Fruit fly (Drosophila melanogaster) whole organism, embryonic: ENCODE data around the gene synr.

Experiments used
- Asciz ChIP-seq: fragments of 200-800 bp; sonication (Bioruptor generic); optimal IDR thresholded peaks from 2 replicates; lab custom pipeline; 2017; ENCODE audit warnings: missing biosample characterization, mild to moderate bottlenecking, missing genetic modification characterization, missing genetic modification reagents
- Bdp1 ChIP-seq: fragments of 200-800 bp; sonication (Bioruptor generic); optimal IDR thresholded peaks from 3 replicates; lab custom pipeline; 2016; ENCODE audit warnings: missing biosample characterization, missing genetic modification characterization
- Blimp-1 ChIP-seq: fragments of 200-800 bp; sonication (Bioruptor generic); optimal IDR thresholded peaks from 3 replicates; lab custom pipeline; 2018; ENCODE audit warnings: missing biosample characterization, missing genetic modification characterization, mild to moderate bottlenecking, moderate library complexity, missing genetic modification reagents
- CG1024 ChIP-seq: fragments of 200-800 bp; sonication (Bioruptor generic); IDR thresholded peaks from 2 replicates; pipeline ENCODE4 v1.3.6; 2022; ENCODE audit warnings: missing biosample characterization, missing genetic modification characterization
- CG11247 ChIP-seq: fragments of 200-800 bp; sonication (Bioruptor generic); IDR thresholded peaks from 2 replicates; pipeline ENCODE4 v1.3.6; 2022; ENCODE audit warnings: missing biosample characterization, missing genetic modification characterization
- CG11456 ChIP-seq: fragments of 200-800 bp; sonication (Bioruptor generic); IDR thresholded peaks from 3 replicates; pipeline ENCODE4 v1.3.6; 2022; ENCODE audit warnings: missing biosample characterization, missing genetic modification characterization
- CG11504 ChIP-seq: fragments of 200-800 bp; sonication (Bioruptor generic); optimal IDR thresholded peaks from 3 replicates; lab custom pipeline; 2019; ENCODE audit warnings: missing biosample characterization, mild to moderate bottlenecking, missing genetic modification characterization, moderate library complexity
- CG11723 ChIP-seq: fragments of 200-800 bp; sonication (Bioruptor generic); optimal IDR thresholded peaks from 2 replicates; lab custom pipeline; 2017; ENCODE audit warnings: missing biosample characterization, mild to moderate bottlenecking, missing genetic modification characterization
- CG12104 ChIP-seq: fragments of 200-800 bp; sonication (Bioruptor generic); optimal IDR thresholded peaks from 3 replicates; lab custom pipeline; 2016; ENCODE audit warnings: missing biosample characterization, missing genetic modification characterization
- CG14667 ChIP-seq: fragments of 200-800 bp; sonication (Bioruptor generic); IDR thresholded peaks from 2 replicates; pipeline ENCODE4 v1.3.6; 2022; ENCODE audit warnings: missing biosample characterization, missing genetic modification characterization
- CG14710 ChIP-seq: fragments of 200-800 bp; sonication (Bioruptor generic); optimal IDR thresholded peaks from 3 replicates; lab custom pipeline; 2019; ENCODE audit warnings: missing biosample characterization, mild to moderate bottlenecking, missing genetic modification characterization, moderate library complexity
- CG17186 ChIP-seq: fragments of 200-800 bp; sonication (Bioruptor generic); optimal IDR thresholded peaks from 3 replicates; lab custom pipeline; 2017; ENCODE audit warnings: missing biosample characterization, missing genetic modification reagents, missing genetic modification characterization
- CG17359 ChIP-seq: fragments of 200-800 bp; sonication (Bioruptor generic); optimal IDR thresholded peaks from 3 replicates; lab custom pipeline; 2018; ENCODE audit warnings: missing biosample characterization, mild to moderate bottlenecking, missing genetic modification characterization, moderate library complexity
- CG17361 ChIP-seq: fragments of 200-800 bp; sonication (Bioruptor generic); IDR thresholded peaks from 3 replicates; pipeline ENCODE4 v1.3.6; 2022; ENCODE audit warnings: missing biosample characterization, missing genetic modification characterization
- CG17568 ChIP-seq: fragments of 200-800 bp; sonication (Bioruptor generic); optimal IDR thresholded peaks from 2 replicates; lab custom pipeline; 2018; ENCODE audit warnings: missing biosample characterization, mild to moderate bottlenecking, missing genetic modification characterization, moderate library complexity
- CG2120 ChIP-seq: fragments of 200-800 bp; sonication (Bioruptor generic); optimal IDR thresholded peaks from 3 replicates; lab custom pipeline; 2016; ENCODE audit warnings: missing biosample characterization, missing genetic modification characterization
- CG2678 ChIP-seq: fragments of 200-800 bp; sonication (Bioruptor generic); optimal IDR thresholded peaks from 3 replicates; lab custom pipeline; 2019; ENCODE audit warnings: missing biosample characterization, mild to moderate bottlenecking, missing genetic modification characterization, moderate library complexity
- CG2712 ChIP-seq: fragments of 200-800 bp; optimal IDR thresholded peaks from 3 replicates; lab custom pipeline; 2019; ENCODE audit warnings: missing biosample characterization, mild to moderate bottlenecking, missing genetic modification characterization, moderate library complexity
- CG3281 ChIP-seq: fragments of 200-800 bp; sonication (Bioruptor generic); optimal IDR thresholded peaks from 3 replicates; lab custom pipeline; 2017; ENCODE audit warnings: missing biosample characterization, mild to moderate bottlenecking, missing genetic modification characterization
- CG7839 ChIP-seq: fragments of 200-800 bp; sonication (Bioruptor generic); optimal IDR thresholded peaks from 3 replicates; lab custom pipeline; 2018; ENCODE audit warnings: missing biosample characterization, mild to moderate bottlenecking, missing genetic modification characterization, moderate library complexity
- CG8089 ChIP-seq: fragments of 200-800 bp; sonication (Bioruptor generic); optimal IDR thresholded peaks from 3 replicates; lab custom pipeline; 2016; ENCODE audit warnings: missing biosample characterization, missing genetic modification characterization
- Deaf1 ChIP-seq: fragments of 200-800 bp; optimal IDR thresholded peaks from 3 replicates; lab custom pipeline; 2019; ENCODE audit warnings: missing biosample characterization, mild to moderate bottlenecking, missing genetic modification characterization, moderate library complexity
- Dip2 ChIP-seq: fragments of 200-800 bp; sonication (Bioruptor generic); IDR thresholded peaks from 2 replicates; pipeline ENCODE4 v1.3.6; 2022; ENCODE audit warnings: missing biosample characterization, missing genetic modification characterization
- Hr39 ChIP-seq: fragments of >200 bp; optimal IDR thresholded peaks from 2 replicates; lab custom pipeline; 2017
- Hr78 ChIP-seq, 2 experiments: fragments of 200-800 bp in 1 of 2; fragments of >200 bp in 1 of 2; sonication (Bioruptor generic) in 1 of 2; optimal IDR thresholded peaks; 2 replicates each; lab custom pipeline; 2017 to 2019; ENCODE audit warnings: missing biosample characterization in 2 of 2, missing genetic modification characterization in 2 of 2, mild to moderate bottlenecking in 1 of 2, moderate library complexity in 1 of 2
- Oaz ChIP-seq: fragments of 200-800 bp; sonication (Bioruptor generic); IDR thresholded peaks from 2 replicates; pipeline ENCODE4 v1.3.6; 2022; ENCODE audit warnings: missing biosample characterization, missing genetic modification characterization
- al ChIP-seq: fragments of 200-800 bp; sonication (Bioruptor generic); IDR thresholded peaks from 2 replicates; pipeline ENCODE4 v1.3.6; 2022; ENCODE audit warnings: missing biosample characterization, missing genetic modification characterization
- aop ChIP-seq: fragments of 200-800 bp; sonication (Bioruptor generic); IDR thresholded peaks from 2 replicates; pipeline ENCODE4 v1.3.6; 2022; ENCODE audit warnings: missing biosample characterization, missing genetic modification characterization
- bigmax ChIP-seq: fragments of 200-800 bp; sonication (Bioruptor generic); optimal IDR thresholded peaks from 2 replicates; lab custom pipeline; 2018; ENCODE audit warnings: missing biosample characterization, mild to moderate bottlenecking, missing genetic modification characterization
- ci ChIP-seq: fragments of 200-800 bp; sonication (Bioruptor generic); IDR thresholded peaks from 3 replicates; pipeline ENCODE4 v1.3.6; 2022; ENCODE audit warnings: missing biosample characterization, missing genetic modification characterization
- crp ChIP-seq, 2 experiments: fragments of 200-800 bp; sonication (Bioruptor generic); optimal IDR thresholded peaks; 2 replicates in 1 of 2; 3 replicates in 1 of 2; lab custom pipeline; 2017; ENCODE audit warnings: missing biosample characterization in 2 of 2, missing genetic modification characterization in 2 of 2, mild to moderate bottlenecking in 1 of 2, moderate library complexity in 1 of 2
- dimm ChIP-seq: fragments of 200-800 bp; sonication (Bioruptor generic); IDR thresholded peaks from 2 replicates; pipeline ENCODE4 v1.3.6; 2022; ENCODE audit warnings: missing biosample characterization, missing genetic modification characterization
- disco-r ChIP-seq: fragments of 200-800 bp; sonication (Bioruptor generic); optimal IDR thresholded peaks from 2 replicates; lab custom pipeline; 2016; ENCODE audit warnings: missing biosample characterization, missing genetic modification characterization
- fd96Cb ChIP-seq: fragments of 200-800 bp; sonication (Bioruptor generic); optimal IDR thresholded peaks from 2 replicates; lab custom pipeline; 2018; ENCODE audit warnings: missing biosample characterization, mild to moderate bottlenecking, missing genetic modification characterization, moderate library complexity
- gem ChIP-seq: fragments of 200-800 bp; sonication (Bioruptor generic); optimal IDR thresholded peaks from 2 replicates; lab custom pipeline; 2019; ENCODE audit warnings: missing biosample characterization, mild to moderate bottlenecking, missing genetic modification characterization, moderate library complexity
- gro ChIP-seq: fragments of 200-800 bp; sonication (Bioruptor generic); optimal IDR thresholded peaks from 2 replicates; lab custom pipeline; 2016; ENCODE audit warnings: missing biosample characterization, missing genetic modification characterization
- insv ChIP-seq, 2 experiments: fragments of 200-800 bp; sonication (Bioruptor generic); optimal IDR thresholded peaks; 3 replicates each; lab custom pipeline; 2016 to 2018; ENCODE audit warnings: missing biosample characterization in 2 of 2, missing genetic modification characterization in 2 of 2
- knrl ChIP-seq: fragments of 200-800 bp; sonication (Bioruptor generic); IDR thresholded peaks from 3 replicates; pipeline ENCODE4 v1.3.6; 2022; ENCODE audit warnings: missing biosample characterization, missing genetic modification characterization; ENCODE audit not compliant: partially characterized antibody
- lab ChIP-seq: fragments of 200-800 bp; sonication (Bioruptor generic); optimal IDR thresholded peaks from 3 replicates; lab custom pipeline; 2017; ENCODE audit warnings: missing biosample characterization, missing genetic modification characterization, mild to moderate bottlenecking, moderate library complexity, missing genetic modification reagents
- nau ChIP-seq: fragments of 200-800 bp; sonication (Bioruptor generic); optimal IDR thresholded peaks from 3 replicates; lab custom pipeline; 2017; ENCODE audit warnings: missing biosample characterization, mild to moderate bottlenecking, missing genetic modification characterization, missing genetic modification reagents
- p53 ChIP-seq: fragments of 200-800 bp; sonication (Bioruptor generic); optimal IDR thresholded peaks from 2 replicates; lab custom pipeline; 2016; ENCODE audit warnings: missing biosample characterization, missing genetic modification characterization
- phol ChIP-seq: fragments of 200-800 bp; sonication (Bioruptor generic); optimal IDR thresholded peaks from 3 replicates; lab custom pipeline; 2018; ENCODE audit warnings: missing biosample characterization, mild to moderate bottlenecking, missing genetic modification characterization, moderate library complexity
- pita ChIP-seq: fragments of 200-800 bp; sonication (Bioruptor generic); optimal IDR thresholded peaks from 2 replicates; lab custom pipeline; 2017; ENCODE audit warnings: missing biosample characterization, mild to moderate bottlenecking, missing genetic modification characterization
- pnt ChIP-seq: fragments of 200-800 bp; sonication (Bioruptor generic); optimal IDR thresholded peaks from 3 replicates; lab custom pipeline; 2016; ENCODE audit warnings: missing biosample characterization, missing genetic modification characterization
- slou ChIP-seq: fragments of 200-800 bp; sonication (Bioruptor generic); optimal IDR thresholded peaks from 3 replicates; lab custom pipeline; 2016; ENCODE audit warnings: missing biosample characterization, missing genetic modification characterization
- slp2 ChIP-seq: fragments of 200-800 bp; sonication (Bioruptor generic); optimal IDR thresholded peaks from 2 replicates; lab custom pipeline; 2016; ENCODE audit warnings: missing biosample characterization, missing genetic modification characterization
- tup ChIP-seq: fragments of 200-800 bp; sonication (Bioruptor generic); optimal IDR thresholded peaks from 2 replicates; lab custom pipeline; 2016; ENCODE audit warnings: missing biosample characterization, mild to moderate bottlenecking, missing genetic modification characterization, moderate library complexity
- unpg ChIP-seq: fragments of 200-800 bp; sonication (Bioruptor generic); optimal IDR thresholded peaks from 3 replicates; lab custom pipeline; 2018; ENCODE audit warnings: missing biosample characterization, mild to moderate bottlenecking, missing genetic modification characterization, moderate library complexity
- wdn ChIP-seq: fragments of 200-800 bp; sonication (Bioruptor generic); IDR thresholded peaks from 2 replicates; pipeline ENCODE4 v1.3.6; 2022; ENCODE audit warnings: missing biosample characterization, missing genetic modification characterization
- z ChIP-seq: fragments of 200-800 bp; sonication (Bioruptor generic); IDR thresholded peaks from 3 replicates; pipeline ENCODE4 v1.3.6; 2022; ENCODE audit warnings: missing biosample characterization, missing genetic modification characterization

Gene synr

DNA sequence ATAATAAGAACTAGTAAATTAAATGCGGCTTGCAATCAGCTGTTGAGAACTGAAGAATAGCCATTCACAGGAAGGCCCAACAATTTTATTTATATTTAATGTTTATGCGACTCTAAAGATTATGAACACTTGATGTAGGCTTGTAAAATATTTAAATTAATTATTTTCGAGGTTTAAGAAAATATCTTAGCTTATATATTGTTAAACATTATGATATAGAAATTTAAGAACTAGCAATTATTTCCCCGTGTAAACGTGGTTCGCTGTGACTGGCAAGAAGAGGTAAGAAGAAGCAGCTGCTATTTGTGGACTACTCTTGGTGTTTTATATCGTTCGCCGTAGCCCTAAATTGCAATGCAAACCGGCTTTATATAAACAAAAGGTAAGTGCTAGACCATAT, 2.8 kb downstream of the synr start, which contains the start of the genes mRpL24 and betaggt-I (continued):
- no peak for TF ChIP-seq Hr78 (GFP tag; optimal IDR thresholded peaks at IDR 0.05; lab: Kevin White, UChicago)
- TF ChIP-seq aop (GFP tag; lab: Robert Waterston, UW), result peak; percentile 87
- TF ChIP-seq pnt (GFP tag; lab: Kevin White, UChicago), result peak; percentile 72
- peak; percentile 81 for TF ChIP-seq Deaf1 (tag; lab: Kevin White, UChicago)
- peak; percentile 94 for TF ChIP-seq Blimp-1
- TF ChIP-seq knrl (GFP tag; lab: Robert Waterston, UW), result no peak; the same call in 2 of the 3 replicates
- TF ChIP-seq gem (tag; lab: Kevin White, UChicago), result peak; percentile 99
- peak; percentile 96 for TF ChIP-seq CG14710 (tag; lab: Kevin White, UChicago)
- TF ChIP-seq CG11504 (tag; lab: Kevin White, UChicago), result peak; percentile 95
- peak; percentile 93 for TF ChIP-seq CG11247 (GFP tag; lab: Robert Waterston, UW)
- no peak for TF ChIP-seq pita (GFP tag; lab: Kevin White, UChicago)
- peak; percentile 95 for TF ChIP-seq Oaz
- TF ChIP-seq lab, result peak; percentile 97
- peak; percentile 94 for TF ChIP-seq wdn (GFP tag; lab: Robert Waterston, UW)
- peak; percentile 94 for TF ChIP-seq CG11456 (GFP tag; lab: Robert Waterston, UW)
- TF ChIP-seq disco-r (GFP tag; lab: Kevin White, UChicago), result peak; percentile 53
- TF ChIP-seq Hr39 (lab: Kevin White, UChicago), result no peak
- TF ChIP-seq CG12104, result peak; percentile 94
- TF ChIP-seq nau (GFP tag; lab: Kevin White, UChicago), result no peak
- no peak for TF ChIP-seq gro (GFP tag; lab: Kevin White, UChicago)
- no peak for TF ChIP-seq CG11723
- TF ChIP-seq CG17359 (tag; lab: Kevin White, UChicago), result peak; percentile 97
- peak; percentile 96 for TF ChIP-seq CG2120 (GFP tag; lab: Kevin White, UChicago)
- TF ChIP-seq CG7839 (tag; lab: Kevin White, UChicago), result peak; percentile 97
- TF ChIP-seq tup, result peak; percentile 75
- peak; percentile 98 for TF ChIP-seq ci (GFP tag; lab: Robert Waterston, UW)
- peak; percentile 95 for TF ChIP-seq CG3281 (GFP tag; lab: Kevin White, UChicago)
- TF ChIP-seq CG2678 (tag; lab: Kevin White, UChicago), result peak; percentile 98
- TF ChIP-seq phol, result peak; percentile 98
- no peak for TF ChIP-seq bigmax (GFP tag; lab: Kevin White, UChicago)
- TF ChIP-seq CG17186 (GFP tag; lab: Kevin White, UChicago), result peak; percentile 36
- TF ChIP-seq fd96Cb (tag; lab: Kevin White, UChicago), result peak; percentile 94
- TF ChIP-seq CG2712 (tag; lab: Kevin White, UChicago), result peak; percentile 98
- TF ChIP-seq insv (GFP tag; optimal IDR thresholded peaks at IDR 0.05; lab: Kevin White, UChicago), result peak in 1 of 2 experiments; percentile 73
- peak; percentile 98 for TF ChIP-seq CG17361 (GFP tag; lab: Robert Waterston, UW)
- peak; percentile 68 for TF ChIP-seq slp2 (GFP tag; lab: Kevin White, UChicago)
- TF ChIP-seq CG17568 (GFP tag; lab: Kevin White, UChicago), result no peak
- TF ChIP-seq slou (GFP tag; lab: Kevin White, UChicago), result peak; percentile 89
- TF ChIP-seq crp (GFP tag; optimal IDR thresholded peaks at IDR 0.05; lab: Kevin White, UChicago), result peak; percentile 38 to 94
- TF ChIP-seq Asciz, result peak; percentile 90
- TF ChIP-seq p53 (GFP tag; lab: Kevin White, UChicago), result no peak
- TF ChIP-seq z (GFP tag; lab: Robert Waterston, UW), result peak; percentile 65; the same call in 2 of the 3 replicates
- peak; percentile 98 for TF ChIP-seq unpg (GFP tag; lab: Kevin White, UChicago)
- TF ChIP-seq CG1024 (GFP tag; lab: Robert Waterston, UW), result peak; percentile 91
- peak; percentile 92 for TF ChIP-seq dimm
- peak; percentile 95 for TF ChIP-seq al
- peak; percentile 51; the same call in 1 of the 2 replicates for TF ChIP-seq Dip2 (GFP tag; lab: Robert Waterston, UW)
- peak; percentile 55 for TF ChIP-seq CG8089 (GFP tag; lab: Kevin White, UChicago)
- peak; percentile 77 for TF ChIP-seq Bdp1 (GFP tag; lab: Kevin White, UChicago)
- TF ChIP-seq CG14667 (GFP tag; lab: Robert Waterston, UW), result peak; percentile 93
